Worm (Caenorhabditis elegans): ENCODE measurements around the gene C46E10.3.

- TF ChIP-seq ama-1 (optimal IDR thresholded peaks at IDR 0.05) (no peak), ama-1 (GFP tag; optimal IDR thresholded peaks at IDR 0.05) (no peak), nfya-2 (GFP tag; IDR thresholded peaks at IDR 0.05) (no peak), zfh-2 (GFP tag; conservative IDR thresholded peaks at IDR 0.05) (no peak), pha-4 (tag; optimal IDR thresholded peaks at IDR 0.05) (no peak), snpc-4 (GFP tag; optimal IDR thresholded peaks at IDR 0.05) (no peak), snpc-4 (tag; optimal IDR thresholded peaks at IDR 0.05) (no peak), hlh-12 (tag; optimal IDR thresholded peaks at IDR 0.05) (no peak), snpc-1.1 (tag; optimal IDR thresholded peaks at IDR 0.05; ENCODE audit: insufficient read depth) (no peak), nhr-120 (GFP tag; IDR thresholded peaks at IDR 0.05) (no peak)
Measured at ce11 chrII:3714595-3714994, 6.5 kb upstream of the C46E10.3 start, which contains the start of gene srh-100.

Measured in whole organism, young adult.